Fruit fly (Drosophila melanogaster): ENCODE measurements around the gene Top2.

The Top2 gene

dm6 chr2L:19416602-19417497 lies 36.4 kb downstream of the Top2 start, which contains the start of gene Lectin-galC1 (continued):
- peak; percentile 91 for TF ChIP-seq CG16863 (GFP tag; optimal IDR thresholded peaks at IDR 0.05)
- TF ChIP-seq gcm2 (GFP tag; optimal IDR thresholded peaks at IDR 0.05) = peak; percentile 84
- TF ChIP-seq Dip3 (GFP tag; optimal IDR thresholded peaks at IDR 0.05) = peak; percentile 40
- TF ChIP-seq Hr3 (GFP tag; optimal IDR thresholded peaks at IDR 0.05) = peak; percentile 82
- TF ChIP-seq Atf-2 (GFP tag; optimal IDR thresholded peaks at IDR 0.05) = peak; percentile 78
- peak; percentile 48; the same call in 1 of the 2 replicates for TF ChIP-seq CG4360 (GFP tag; IDR thresholded peaks at IDR 0.05)
- TF ChIP-seq CG10543 (GFP tag; optimal IDR thresholded peaks at IDR 0.05) = peak; percentile 36
- TF ChIP-seq sens (GFP tag) = peak; percentile 99
- peak; percentile 84 for TF ChIP-seq Rfx (GFP tag; IDR thresholded peaks at IDR 0.05)
- TF ChIP-seq ems (GFP tag; optimal IDR thresholded peaks at IDR 0.05) = peak; percentile 89
- peak; percentile 66 for TF ChIP-seq CG7271 (tag; optimal IDR thresholded peaks at IDR 0.05)
- TF ChIP-seq CG3407 (GFP tag; optimal IDR thresholded peaks at IDR 0.05) = peak; percentile 87
- TF ChIP-seq zfh1 (GFP tag; IDR thresholded peaks at IDR 0.05) = peak; percentile 89
- TF ChIP-seq Ets65A (GFP tag) = peak; percentile 96
- TF ChIP-seq ewg (GFP tag; optimal IDR thresholded peaks at IDR 0.05) = peak; percentile 81
- peak; percentile 82 for TF ChIP-seq disco-r (GFP tag; optimal IDR thresholded peaks at IDR 0.05)
- TF ChIP-seq Tbp (GFP tag; optimal IDR thresholded peaks at IDR 0.05) = no peak
- 0 out of 4 replicates have a peak, but pooled peaks have one; percentile 47 for TF ChIP-seq chinmo (GFP tag; IDR thresholded peaks at IDR 0.05; ENCODE audit: partially characterized antibody)
- TF ChIP-seq sr (GFP tag; IDR thresholded peaks at IDR 0.05) = peak; percentile 79
- peak; percentile 78 for TF ChIP-seq ap (GFP tag; IDR thresholded peaks at IDR 0.05)
- peak; percentile 75 for TF ChIP-seq sqz (GFP tag; optimal IDR thresholded peaks at IDR 0.05)
- TF ChIP-seq gcm (GFP tag; optimal IDR thresholded peaks at IDR 0.05) = peak; percentile 85
- TF ChIP-seq CG1647 (GFP tag; optimal IDR thresholded peaks at IDR 0.05) = peak; percentile 87
- TF ChIP-seq Bgb (GFP tag; IDR thresholded peaks at IDR 0.05; ENCODE audit: partially characterized antibody) = no peak
- no peak for TF ChIP-seq hb (GFP tag; IDR thresholded peaks at IDR 0.05; ENCODE audit: partially characterized antibody)
- peak; percentile 90 for TF ChIP-seq CG15269 (tag; optimal IDR thresholded peaks at IDR 0.05)
- TF ChIP-seq Sox100B (GFP tag; optimal IDR thresholded peaks at IDR 0.05) = peak; percentile 83
- peak; percentile 77 for TF ChIP-seq wor (GFP tag; IDR thresholded peaks at IDR 0.05)
- TF ChIP-seq CG32767 (GFP tag; IDR thresholded peaks at IDR 0.05) = peak; percentile 86
- TF ChIP-seq CG12299 (tag; optimal IDR thresholded peaks at IDR 0.05) = peak; percentile 83
- no peak for TF ChIP-seq pzg (GFP tag; optimal IDR thresholded peaks at IDR 0.05)
- peak; percentile 27; the same call in 1 of the 3 replicates for TF ChIP-seq CG2199 (GFP tag; IDR thresholded peaks at IDR 0.05)
- peak; percentile 58 for TF ChIP-seq CG43689 (GFP tag; IDR thresholded peaks at IDR 0.05)
- peak; percentile 89 for TF ChIP-seq CG12391 (tag; optimal IDR thresholded peaks at IDR 0.05)
- TF ChIP-seq CG14667 (GFP tag; IDR thresholded peaks at IDR 0.05) = peak; percentile 76; the same call in 1 of the 2 replicates
- TF ChIP-seq unc-4 (GFP tag; IDR thresholded peaks at IDR 0.05; ENCODE audit: partially characterized antibody) = no peak
- TF ChIP-seq tgo (GFP tag; IDR thresholded peaks at IDR 0.05) = peak; percentile 87
- peak; percentile 86 for TF ChIP-seq CG12236 (GFP tag; optimal IDR thresholded peaks at IDR 0.05)
- peak; percentile 84 for TF ChIP-seq CG10654 (GFP tag; optimal IDR thresholded peaks at IDR 0.05)
- TF ChIP-seq Myb (GFP tag; optimal IDR thresholded peaks at IDR 0.05) = peak; percentile 69
- TF ChIP-seq bcd (GFP tag; optimal IDR thresholded peaks at IDR 0.05) = peak; percentile 81
- TF ChIP-seq CG34224 (GFP tag; IDR thresholded peaks at IDR 0.05; ENCODE audit: partially characterized antibody) = no peak
- peak; percentile 93 for TF ChIP-seq unpg (GFP tag; optimal IDR thresholded peaks at IDR 0.05)
- TF ChIP-seq B-H2 (GFP tag; optimal IDR thresholded peaks at IDR 0.05) = peak; percentile 5
- peak; percentile 87 for TF ChIP-seq ken (GFP tag; IDR thresholded peaks at IDR 0.05)
- peak; percentile 27 for TF ChIP-seq MESR4 (GFP tag; optimal IDR thresholded peaks at IDR 0.05)
- TF ChIP-seq Camta (GFP tag; optimal IDR thresholded peaks at IDR 0.05) = peak; percentile 85
- peak; percentile 70 for TF ChIP-seq CG10274 (GFP tag; optimal IDR thresholded peaks at IDR 0.05)
- peak; percentile 30 for TF ChIP-seq CG7928 (GFP tag; optimal IDR thresholded peaks at IDR 0.05)

Measured in whole organism, embryonic.